Fruit fly (Drosophila melanogaster) whole organism, prepupa: ENCODE data around the gene Prosbeta3.

Experiments
- Blimp-1 ChIP-seq: fragments of 200-800 bp; sonication (Bioruptor generic); optimal IDR thresholded peaks from 3 replicates; lab custom pipeline; 2017; ENCODE audit warnings: missing biosample characterization, missing genetic modification characterization, mild to moderate bottlenecking, moderate library complexity, missing genetic modification reagents
- CG10631 ChIP-seq: fragments of 200-800 bp; sonication (Bioruptor generic); optimal IDR thresholded peaks from 2 replicates; lab custom pipeline; 2016; ENCODE audit warnings: missing biosample characterization, missing genetic modification characterization
- CG11762 ChIP-seq: fragments of 200-800 bp; sonication (Bioruptor generic); optimal IDR thresholded peaks from 3 replicates; lab custom pipeline; 2016; ENCODE audit warnings: missing biosample characterization, missing genetic modification characterization; ENCODE audit not compliant: insufficient read depth
- CG11902 ChIP-seq: fragments of 200-800 bp; sonication (Bioruptor generic); optimal IDR thresholded peaks from 3 replicates; lab custom pipeline; 2016; ENCODE audit warnings: missing biosample characterization, missing genetic modification characterization
- CG15336 ChIP-seq: fragments of 200-800 bp; sonication (Bioruptor generic); IDR thresholded peaks from 2 replicates; pipeline ENCODE4 v1.3.6; 2022; ENCODE audit warnings: missing biosample characterization, missing genetic modification characterization
- CG1621 ChIP-seq: fragments of 200-800 bp; sonication (Bioruptor generic); optimal IDR thresholded peaks from 3 replicates; lab custom pipeline; 2018; ENCODE audit warnings: missing biosample characterization, mild to moderate bottlenecking, missing genetic modification characterization
- CG16779 ChIP-seq: fragments of 200-800 bp; sonication (Bioruptor generic); optimal IDR thresholded peaks from 3 replicates; lab custom pipeline; 2017; ENCODE audit warnings: missing biosample characterization, mild to moderate bottlenecking, missing genetic modification characterization
- CG3032 ChIP-seq: fragments of 200-800 bp; optimal IDR thresholded peaks from 2 replicates; lab custom pipeline; 2019; ENCODE audit warnings: missing biosample characterization, mild to moderate bottlenecking, missing genetic modification characterization, moderate library complexity
- CG32006 ChIP-seq: fragments of 200-800 bp; sonication (Bioruptor generic); optimal IDR thresholded peaks from 3 replicates; lab custom pipeline; 2017; ENCODE audit warnings: missing biosample characterization, mild to moderate bottlenecking, missing genetic modification characterization
- CG34406 ChIP-seq: fragments of 200-800 bp; sonication (Bioruptor generic); optimal IDR thresholded peaks from 3 replicates; lab custom pipeline; 2016; ENCODE audit warnings: missing biosample characterization, missing genetic modification characterization
- CG3919 ChIP-seq: fragments of 200-800 bp; sonication (Bioruptor generic); optimal IDR thresholded peaks from 3 replicates; lab custom pipeline; 2016; ENCODE audit warnings: missing biosample characterization, missing genetic modification characterization
- CG4318 ChIP-seq: fragments of 200-800 bp; sonication (Bioruptor generic); optimal IDR thresholded peaks from 3 replicates; lab custom pipeline; 2017; ENCODE audit warnings: missing biosample characterization, mild to moderate bottlenecking, missing genetic modification characterization
- CG6163 ChIP-seq: fragments of 200-800 bp; sonication (Bioruptor generic); IDR thresholded peaks from 3 replicates; pipeline ENCODE4 v1.3.6; 2022; ENCODE audit warnings: missing biosample characterization, missing genetic modification characterization
- CG6276 ChIP-seq: fragments of 200-800 bp; sonication (Bioruptor generic); optimal IDR thresholded peaks from 2 replicates; lab custom pipeline; 2017; ENCODE audit warnings: missing biosample characterization, mild to moderate bottlenecking, missing genetic modification characterization
- CG6792 ChIP-seq: fragments of 200-800 bp; sonication (Bioruptor generic); optimal IDR thresholded peaks from 3 replicates; lab custom pipeline; 2016; ENCODE audit warnings: missing biosample characterization, missing genetic modification characterization
- CG6808 ChIP-seq: fragments of 200-800 bp; sonication (Bioruptor generic); optimal IDR thresholded peaks from 3 replicates; lab custom pipeline; 2017; ENCODE audit warnings: missing biosample characterization, missing genetic modification characterization, mild to moderate bottlenecking, moderate library complexity, missing genetic modification reagents
- CG6854 ChIP-seq: fragments of 200-800 bp; sonication (Bioruptor generic); optimal IDR thresholded peaks from 2 replicates; lab custom pipeline; 2017; ENCODE audit warnings: missing biosample characterization, mild to moderate bottlenecking, missing genetic modification characterization
- CG7368 ChIP-seq: fragments of 200-800 bp; sonication (Bioruptor generic); optimal IDR thresholded peaks from 3 replicates; lab custom pipeline; 2016; ENCODE audit warnings: missing biosample characterization, missing genetic modification characterization
- CG8119 ChIP-seq: fragments of 200-800 bp; sonication (Bioruptor generic); IDR thresholded peaks from 3 replicates; pipeline ENCODE4 v1.3.6; 2022; ENCODE audit warnings: missing biosample characterization, missing genetic modification characterization
- CG8319 ChIP-seq: fragments of 200-800 bp; sonication (Bioruptor generic); optimal IDR thresholded peaks from 3 replicates; lab custom pipeline; 2016; ENCODE audit warnings: missing biosample characterization, missing genetic modification characterization
- CG8632 ChIP-seq: fragments of 200-800 bp; sonication (Bioruptor generic); optimal IDR thresholded peaks from 3 replicates; lab custom pipeline; 2016; ENCODE audit warnings: missing biosample characterization, missing genetic modification characterization
- CG9139 ChIP-seq: fragments of 200-800 bp; sonication (Bioruptor generic); optimal IDR thresholded peaks from 3 replicates; lab custom pipeline; 2017; ENCODE audit warnings: missing biosample characterization, mild to moderate bottlenecking, missing genetic modification characterization
- Eip78C ChIP-seq: fragments of 200-800 bp; sonication (Bioruptor generic); peaks from one replicate; lab custom pipeline; 2016; ENCODE audit warnings: missing biosample characterization, missing genetic modification characterization
- Eip93F ChIP-seq: fragments of 200-800 bp; sonication (Bioruptor generic); optimal IDR thresholded peaks from 2 replicates; lab custom pipeline; 2016; ENCODE audit warnings: missing biosample characterization, mild to moderate bottlenecking, missing genetic modification characterization
- Ets21C ChIP-seq: fragments of 200-800 bp; sonication (Bioruptor generic); optimal IDR thresholded peaks from 3 replicates; lab custom pipeline; 2016; ENCODE audit warnings: missing biosample characterization, missing genetic modification characterization
- Ets96B ChIP-seq: fragments of 200-800 bp; optimal IDR thresholded peaks from 2 replicates; lab custom pipeline; 2019; ENCODE audit warnings: missing biosample characterization, mild to moderate bottlenecking, missing genetic modification characterization, moderate library complexity
- Hr4 ChIP-seq: fragments of 200-800 bp; sonication (Bioruptor generic); optimal IDR thresholded peaks from 3 replicates; lab custom pipeline; 2016; ENCODE audit warnings: missing biosample characterization, missing genetic modification characterization
- Lpt ChIP-seq: fragments of 200-800 bp; sonication (Bioruptor generic); optimal IDR thresholded peaks from 3 replicates; lab custom pipeline; 2016; ENCODE audit warnings: missing biosample characterization, missing genetic modification characterization
- Met ChIP-seq: fragments of 200-800 bp; sonication (Bioruptor generic); optimal IDR thresholded peaks from 3 replicates; lab custom pipeline; 2016; ENCODE audit warnings: missing biosample characterization, missing genetic modification characterization
- OdsH ChIP-seq: fragments of 200-800 bp; sonication (Bioruptor generic); optimal IDR thresholded peaks from 3 replicates; lab custom pipeline; 2016; ENCODE audit warnings: missing biosample characterization, missing genetic modification characterization
- Sox102F ChIP-seq: fragments of 200-800 bp; sonication (Bioruptor generic); optimal IDR thresholded peaks from 2 replicates; lab custom pipeline; 2016; ENCODE audit warnings: missing biosample characterization, mild to moderate bottlenecking, missing genetic modification characterization
- Sox14 ChIP-seq: fragments of 200-800 bp; sonication (Bioruptor generic); optimal IDR thresholded peaks from 3 replicates; lab custom pipeline; 2016; ENCODE audit warnings: missing biosample characterization, missing genetic modification characterization
- Sox15 ChIP-seq: fragments of 200-800 bp; sonication (Bioruptor generic); optimal IDR thresholded peaks from 3 replicates; lab custom pipeline; 2016; ENCODE audit warnings: missing biosample characterization, missing genetic modification characterization
- achi ChIP-seq: fragments of 200-800 bp; sonication (Bioruptor generic); optimal IDR thresholded peaks from 3 replicates; lab custom pipeline; 2016; ENCODE audit warnings: missing biosample characterization, missing genetic modification characterization
- acj6 ChIP-seq: fragments of 200-800 bp; sonication (Bioruptor generic); optimal IDR thresholded peaks from 3 replicates; lab custom pipeline; 2016; ENCODE audit warnings: missing biosample characterization, missing genetic modification characterization
- dac ChIP-seq: fragments of 200-800 bp; sonication (Bioruptor generic); optimal IDR thresholded peaks from 2 replicates; lab custom pipeline; 2017; ENCODE audit warnings: missing biosample characterization, mild to moderate bottlenecking, missing genetic modification characterization
- dsx ChIP-seq: fragments of 200-800 bp; optimal IDR thresholded peaks from 3 replicates; lab custom pipeline; 2019; ENCODE audit warnings: missing biosample characterization, mild to moderate bottlenecking, missing genetic modification characterization, moderate library complexity; ENCODE audit not compliant: poor library complexity, severe bottlenecking
- eg ChIP-seq: fragments of 200-800 bp; sonication (Bioruptor generic); IDR thresholded peaks from 3 replicates; pipeline ENCODE4 v1.3.6; 2022; ENCODE audit warnings: missing biosample characterization, missing genetic modification characterization
- fd59A ChIP-seq: fragments of 200-800 bp; sonication (Bioruptor generic); optimal IDR thresholded peaks from 2 replicates; lab custom pipeline; 2017; ENCODE audit warnings: missing biosample characterization, mild to moderate bottlenecking, missing genetic modification characterization, missing genetic modification reagents
- fkh ChIP-seq: fragments of 200-800 bp; sonication (Bioruptor generic); optimal IDR thresholded peaks from 3 replicates; lab custom pipeline; 2017; ENCODE audit warnings: missing biosample characterization, mild to moderate bottlenecking, missing genetic modification characterization, moderate library complexity
- net ChIP-seq: fragments of 200-800 bp; sonication (Bioruptor generic); optimal IDR thresholded peaks from 3 replicates; lab custom pipeline; 2016; ENCODE audit warnings: missing biosample characterization, missing genetic modification characterization
- salr ChIP-seq, 2 experiments: fragments of 200-800 bp; sonication (Bioruptor generic); optimal IDR thresholded peaks; 3 replicates each; lab custom pipeline; 2016 to 2018; ENCODE audit warnings: missing biosample characterization in 2 of 2, missing genetic modification characterization in 2 of 2, mild to moderate bottlenecking in 1 of 2
- ss ChIP-seq, 2 experiments: fragments of 200-800 bp; sonication (Bioruptor generic); optimal IDR thresholded peaks; 2 replicates in 1 of 2; 3 replicates in 1 of 2; lab custom pipeline; 2017 to 2018; ENCODE audit warnings: mild to moderate bottlenecking in 2 of 2, missing biosample characterization in 2 of 2, missing genetic modification characterization in 2 of 2, moderate library complexity in 1 of 2
- svp ChIP-seq: fragments of 200-800 bp; sonication (Bioruptor generic); peaks from one replicate; lab custom pipeline; 2016; ENCODE audit warnings: missing biosample characterization, missing genetic modification characterization
- topi ChIP-seq: fragments of 200-800 bp; sonication (Bioruptor generic); optimal IDR thresholded peaks from 3 replicates; lab custom pipeline; 2016; ENCODE audit warnings: missing biosample characterization, missing genetic modification characterization
- vri ChIP-seq: fragments of 200-800 bp; sonication (Bioruptor generic); optimal IDR thresholded peaks from 3 replicates; lab custom pipeline; 2016; ENCODE audit warnings: missing biosample characterization, mild to moderate bottlenecking, missing genetic modification characterization

The Prosbeta3 gene

dm6 chr3R:9054442-9055118 lies 48.6 kb upstream of the Prosbeta3 start (continued):
- TF ChIP-seq Sox15 (GFP tag; lab: Kevin White, UChicago) (no peak), fd59A (GFP tag; lab: Kevin White, UChicago) (no peak), CG6854 (GFP tag; lab: Kevin White, UChicago) (no peak), dac (GFP tag; lab: Kevin White, UChicago) (peak; percentile 44), CG9139 (GFP tag; lab: Kevin White, UChicago) (no peak), eg (no peak), Sox102F (GFP tag; lab: Kevin White, UChicago) (no peak), CG4318 (GFP tag; lab: Kevin White, UChicago) (peak; percentile 42), CG6276 (peak; percentile 47), Lpt (GFP tag; lab: Kevin White, UChicago) (peak; percentile 52), CG11762 (peak; percentile 50), CG1621 (no peak), CG8319 (GFP tag; lab: Kevin White, UChicago) (no peak), Ets21C (GFP tag; lab: Kevin White, UChicago) (no peak), Blimp-1 (GFP tag; lab: Kevin White, UChicago) (no peak), CG32006 (GFP tag; lab: Kevin White, UChicago) (peak; percentile 75), CG34406 (GFP tag; lab: Kevin White, UChicago) (peak; percentile 25), Sox14 (GFP tag; lab: Kevin White, UChicago) (no peak)

DNA sequence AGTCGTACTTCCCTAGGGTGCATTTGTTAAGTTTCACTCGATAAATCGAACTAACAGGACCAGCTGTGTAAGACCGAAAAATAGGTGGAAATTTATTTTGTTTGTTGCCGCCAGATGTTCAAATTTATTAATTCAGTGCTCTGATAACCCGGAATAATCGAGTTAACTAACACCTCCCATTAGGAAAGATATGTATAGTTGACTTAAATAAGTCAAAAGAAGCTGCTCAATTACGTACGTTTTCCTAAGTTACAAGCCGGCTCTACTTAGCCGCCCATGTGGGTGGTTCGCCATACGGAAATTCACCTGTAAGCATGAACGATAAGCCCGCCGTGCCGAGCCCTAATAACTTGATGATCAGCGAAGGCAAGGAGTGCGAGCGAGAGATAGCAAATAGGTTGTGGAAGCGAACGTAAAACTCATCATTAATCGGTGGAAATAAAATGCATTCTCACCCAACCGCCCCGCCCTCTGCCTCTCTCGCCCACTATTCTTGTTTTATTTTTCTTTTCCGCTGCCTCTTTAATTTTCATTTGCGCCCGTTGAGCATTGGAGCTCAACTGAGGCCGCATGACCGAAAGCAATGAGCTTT lies 47.9 kb upstream of the Prosbeta3 start:
- TF ChIP-seq achi (GFP tag; lab: Kevin White, UChicago) (peak; percentile 58), dsx (GFP tag; lab: Kevin White, UChicago) (no peak), Ets96B (tag; lab: Kevin White, UChicago) (peak; percentile 51), topi (GFP tag; lab: Kevin White, UChicago) (peak; percentile 60), CG34406 (GFP tag; lab: Kevin White, UChicago) (peak; percentile 47), vri (GFP tag; lab: Kevin White, UChicago) (no peak), CG8119 (GFP tag; lab: Robert Waterston, UW) (no peak), Sox102F (GFP tag; lab: Kevin White, UChicago) (peak; percentile 57), Sox15 (GFP tag; lab: Kevin White, UChicago) (peak; percentile 71), CG32006 (GFP tag; lab: Kevin White, UChicago) (peak; percentile 80), CG15336 (GFP tag; lab: Robert Waterston, UW) (no peak), dac (GFP tag; lab: Kevin White, UChicago) (no peak), CG6808 (GFP tag; lab: Kevin White, UChicago) (peak; percentile 53), Hr4 (GFP tag; lab: Kevin White, UChicago) (peak; percentile 72), CG8632 (GFP tag; lab: Kevin White, UChicago) (peak; percentile 63), ss (GFP tag; optimal IDR thresholded peaks at IDR 0.05; lab: Kevin White, UChicago) (peak in 1 of 2 experiments; percentile 47), CG1621 (no peak), fkh (GFP tag; lab: Kevin White, UChicago) (no peak), CG6163 (GFP tag; lab: Robert Waterston, UW) (no peak), CG7368 (GFP tag; lab: Kevin White, UChicago) (peak; percentile 31), svp (GFP tag; lab: Kevin White, UChicago) (peak; percentile 90), CG6792 (GFP tag; lab: Kevin White, UChicago) (peak; percentile 68), Eip78C (peak; percentile 83), CG16779 (tag; lab: Kevin White, UChicago) (no peak), OdsH (GFP tag; lab: Kevin White, UChicago) (peak; percentile 58), Sox14 (GFP tag; lab: Kevin White, UChicago) (peak; percentile 67), Lpt (GFP tag; lab: Kevin White, UChicago) (no peak), Met (GFP tag; lab: Kevin White, UChicago) (peak; percentile 62), CG3919 (GFP tag; lab: Kevin White, UChicago) (peak; percentile 58), CG11762 (peak; percentile 30), CG6276 (peak; percentile 47), Eip93F (GFP tag; lab: Kevin White, UChicago) (no peak), CG10631 (GFP tag; lab: Kevin White, UChicago) (peak; percentile 48), CG3032 (tag; lab: Kevin White, UChicago) (peak; percentile 58), eg (no peak), net (no peak), CG11902 (GFP tag; lab: Kevin White, UChicago) (peak; percentile 55), Ets21C (GFP tag; lab: Kevin White, UChicago) (peak; percentile 28), acj6 (peak; percentile 46), salr (GFP tag; optimal IDR thresholded peaks at IDR 0.05; lab: Kevin White, UChicago) (peak in 1 of 2 experiments; percentile 58)
